Fruit fly (Drosophila melanogaster) whole organism, pupa: Measurements from ENCODE around the gene skd.
A peak's percentile ranks its signal among the peaks of the same experiment; 100 is the strongest.

Experiments
- CG10348 ChIP-seq: fragments of 200-800 bp; sonication (Bioruptor generic); IDR thresholded peaks from 2 replicates; pipeline ENCODE4 v1.3.6; 2022; ENCODE audit warnings: missing biosample characterization, missing genetic modification characterization
- CG12605 ChIP-seq: fragments of 200-800 bp; sonication (Bioruptor generic); IDR thresholded peaks from 2 replicates; pipeline ENCODE4 v1.3.6; 2022; ENCODE audit warnings: missing biosample characterization, missing genetic modification characterization
- CG13204 ChIP-seq: fragments of 200-800 bp; sonication (Bioruptor generic); optimal IDR thresholded peaks from 2 replicates; lab custom pipeline; 2018; ENCODE audit warnings: missing biosample characterization, mild to moderate bottlenecking, missing genetic modification characterization, moderate library complexity
- CG14655 ChIP-seq: fragments of 200-800 bp; sonication (Bioruptor generic); optimal IDR thresholded peaks from 3 replicates; lab custom pipeline; 2017; ENCODE audit warnings: mild to moderate bottlenecking, missing biosample characterization, missing genetic modification reagents, missing genetic modification characterization
- CG15710 ChIP-seq: fragments of 200-800 bp; sonication (Bioruptor generic); optimal IDR thresholded peaks from 2 replicates; lab custom pipeline; 2018; ENCODE audit warnings: missing biosample characterization, mild to moderate bottlenecking, missing genetic modification characterization, moderate library complexity
- CG17806 ChIP-seq: fragments of 200-800 bp; sonication (Bioruptor generic); optimal IDR thresholded peaks from 2 replicates; lab custom pipeline; 2018; ENCODE audit warnings: missing biosample characterization, mild to moderate bottlenecking, missing genetic modification characterization, moderate library complexity
- CG32121 ChIP-seq: fragments of 200-800 bp; sonication (Bioruptor generic); IDR thresholded peaks from 2 replicates; pipeline ENCODE4 v1.3.6; 2022; ENCODE audit warnings: missing biosample characterization, missing genetic modification characterization
- CG34367 ChIP-seq: fragments of 200-800 bp; sonication (Bioruptor generic); optimal IDR thresholded peaks from 2 replicates; lab custom pipeline; 2018; ENCODE audit warnings: missing biosample characterization, mild to moderate bottlenecking, missing genetic modification characterization
- CG4496 ChIP-seq: fragments of 200-800 bp; sonication (Bioruptor generic); IDR thresholded peaks from 3 replicates; pipeline ENCODE4 v1.3.6; 2022; ENCODE audit warnings: missing biosample characterization, missing genetic modification characterization
- CG8159 ChIP-seq: fragments of 200-800 bp; sonication (Bioruptor generic); optimal IDR thresholded peaks from 3 replicates; lab custom pipeline; 2018; ENCODE audit warnings: missing biosample characterization, mild to moderate bottlenecking, missing genetic modification characterization, moderate library complexity
- CG8301 ChIP-seq: fragments of 200-800 bp; sonication (Bioruptor generic); optimal IDR thresholded peaks from 2 replicates; lab custom pipeline; 2018; ENCODE audit warnings: missing biosample characterization, mild to moderate bottlenecking, missing genetic modification characterization
- CG9948 ChIP-seq: fragments of 200-800 bp; sonication (Bioruptor generic); optimal IDR thresholded peaks from 2 replicates; lab custom pipeline; 2018; ENCODE audit warnings: missing biosample characterization, mild to moderate bottlenecking, missing genetic modification characterization, moderate library complexity
- D1 ChIP-seq: fragments of 200-800 bp; sonication (Bioruptor generic); optimal IDR thresholded peaks from 2 replicates; lab custom pipeline; 2018; ENCODE audit warnings: missing biosample characterization, mild to moderate bottlenecking, missing genetic modification characterization, moderate library complexity
- EcR ChIP-seq: fragments of 200-800 bp; sonication (Bioruptor generic); optimal IDR thresholded peaks from 3 replicates; lab custom pipeline; 2019; ENCODE audit warnings: missing biosample characterization, missing genetic modification characterization, mild to moderate bottlenecking, moderate library complexity, missing genetic modification reagents
- Ets98B ChIP-seq: fragments of 200-800 bp; sonication (Bioruptor generic); IDR thresholded peaks from 2 replicates; pipeline ENCODE4 v1.3.6; 2022; ENCODE audit warnings: missing biosample characterization, missing genetic modification characterization
- Pif1A ChIP-seq: fragments of 200-800 bp; sonication (Bioruptor generic); optimal IDR thresholded peaks from 3 replicates; lab custom pipeline; 2016; ENCODE audit warnings: missing biosample characterization, missing genetic modification characterization
- Pif1B ChIP-seq: fragments of 200-800 bp; sonication (Bioruptor generic); optimal IDR thresholded peaks from 3 replicates; lab custom pipeline; 2016; ENCODE audit warnings: missing biosample characterization, missing genetic modification characterization
- Snoo ChIP-seq: fragments of 200-800 bp; sonication (Bioruptor generic); optimal IDR thresholded peaks from 3 replicates; lab custom pipeline; 2017; ENCODE audit warnings: missing biosample characterization, mild to moderate bottlenecking, missing genetic modification characterization, inconsistent platforms
- fd96Ca ChIP-seq: fragments of 200-800 bp; sonication (Bioruptor generic); IDR thresholded peaks from 3 replicates; pipeline ENCODE4 v1.3.6; 2022; ENCODE audit warnings: missing biosample characterization, missing genetic modification characterization
- gl ChIP-seq: fragments of 200-800 bp; sonication (Bioruptor generic); optimal IDR thresholded peaks from 2 replicates; lab custom pipeline; 2018; ENCODE audit warnings: missing biosample characterization, mild to moderate bottlenecking, missing genetic modification characterization
- rn ChIP-seq: fragments of 200-800 bp; sonication (Bioruptor generic); IDR thresholded peaks from 2 replicates; pipeline ENCODE4 v1.3.6; 2022; ENCODE audit warnings: missing biosample characterization, missing genetic modification characterization

skd gene

dm6 chr3L:21008899-21009298, 18.3 kb downstream of the skd start:
- TF ChIP-seq CG13204 (GFP tag; lab: Kevin White, UChicago) (no peak), CG10348 (no peak), gl (tag; lab: Kevin White, UChicago) (no peak), CG4496 (GFP tag; lab: Robert Waterston, UW) (0 out of 3 replicates have a peak, but pooled peaks have one; percentile 7), Ets98B (peak; percentile 37; the same call in 1 of the 2 replicates), CG9948 (tag; lab: Kevin White, UChicago) (no peak), rn (GFP tag; lab: Robert Waterston, UW) (no peak), CG17806 (tag; lab: Kevin White, UChicago) (no peak), Pif1A (no peak), CG8301 (tag; lab: Kevin White, UChicago) (no peak), CG12605 (0 out of 2 replicates have a peak, but pooled peaks have one; percentile 56), EcR (peak; percentile 39), Pif1B (GFP tag; lab: Kevin White, UChicago) (peak; percentile 25), CG14655 (no peak), D1 (tag; lab: Kevin White, UChicago) (no peak), CG8159 (tag; lab: Kevin White, UChicago) (no peak)

- TF ChIP-seq CG32121 (GFP tag; lab: Robert Waterston, UW) (no peak), Pif1A (no peak), EcR (no peak), rn (GFP tag; lab: Robert Waterston, UW) (no peak), CG17806 (tag; lab: Kevin White, UChicago) (no peak), CG8159 (tag; lab: Kevin White, UChicago) (no peak), D1 (tag; lab: Kevin White, UChicago) (peak; percentile 24), CG12605 (no peak), CG14655 (no peak), CG8301 (tag; lab: Kevin White, UChicago) (no peak), Snoo (tag; lab: Kevin White, UChicago) (no peak), CG13204 (GFP tag; lab: Kevin White, UChicago) (no peak), CG9948 (tag; lab: Kevin White, UChicago) (peak; percentile 13), CG10348 (no peak)
Observed at dm6 chr3L:21008255-21008815, 18.9 kb downstream of the skd start.

- TF ChIP-seq CG12605, result no peak
- TF ChIP-seq D1 (tag; lab: Kevin White, UChicago), result peak; percentile 19
- TF ChIP-seq gl (tag; lab: Kevin White, UChicago), result no peak
- TF ChIP-seq CG17806 (tag; lab: Kevin White, UChicago), result no peak
- no peak for TF ChIP-seq Pif1B (GFP tag; lab: Kevin White, UChicago)
- TF ChIP-seq CG13204 (GFP tag; lab: Kevin White, UChicago), result no peak
- TF ChIP-seq EcR, result peak; percentile 98
- TF ChIP-seq, all 21 proteins: peak for 2
Observed at dm6 chr3L:21007364-21008254, 19.6 kb downstream of the skd start.

- no peak for TF ChIP-seq gl (tag; lab: Kevin White, UChicago)
- no peak for TF ChIP-seq CG9948 (tag; lab: Kevin White, UChicago)
- no peak for TF ChIP-seq CG8301 (tag; lab: Kevin White, UChicago)
- no peak for TF ChIP-seq CG8159 (tag; lab: Kevin White, UChicago)
- TF ChIP-seq Ets98B, result no peak
- TF ChIP-seq CG13204 (GFP tag; lab: Kevin White, UChicago), result no peak
- TF ChIP-seq D1 (tag; lab: Kevin White, UChicago), result no peak
- TF ChIP-seq CG15710 (tag; lab: Kevin White, UChicago), result no peak
- TF ChIP-seq CG17806 (tag; lab: Kevin White, UChicago), result no peak
- no peak for TF ChIP-seq EcR
- TF ChIP-seq CG32121 (GFP tag; lab: Robert Waterston, UW), result no peak
- no peak for TF ChIP-seq Pif1A
- TF ChIP-seq Pif1B (GFP tag; lab: Kevin White, UChicago), result no peak
- no peak for TF ChIP-seq fd96Ca (GFP tag; lab: Robert Waterston, UW)
- TF ChIP-seq CG14655, result no peak
- no peak for TF ChIP-seq CG4496 (GFP tag; lab: Robert Waterston, UW)
- no peak for TF ChIP-seq CG34367 (tag; lab: Kevin White, UChicago)
Observed at dm6 chr3L:20999639-21000038, 27.6 kb downstream of the skd start.

- TF ChIP-seq CG17806 (tag; lab: Kevin White, UChicago), result no peak
- no peak for TF ChIP-seq D1 (tag; lab: Kevin White, UChicago)
- TF ChIP-seq gl (tag; lab: Kevin White, UChicago), result no peak
- no peak for TF ChIP-seq CG10348
- no peak for TF ChIP-seq CG13204 (GFP tag; lab: Kevin White, UChicago)
- no peak for TF ChIP-seq CG12605
- TF ChIP-seq EcR, result no peak
- TF ChIP-seq rn (GFP tag; lab: Robert Waterston, UW), result no peak
- no peak for TF ChIP-seq Ets98B
- no peak for TF ChIP-seq CG9948 (tag; lab: Kevin White, UChicago)
- TF ChIP-seq CG14655, result no peak
- no peak for TF ChIP-seq Pif1B (GFP tag; lab: Kevin White, UChicago)
- TF ChIP-seq fd96Ca (GFP tag; lab: Robert Waterston, UW), result no peak
- no peak for TF ChIP-seq CG15710 (tag; lab: Kevin White, UChicago)
- TF ChIP-seq CG32121 (GFP tag; lab: Robert Waterston, UW), result no peak
- no peak for TF ChIP-seq Snoo (tag; lab: Kevin White, UChicago)
- no peak for TF ChIP-seq CG4496 (GFP tag; lab: Robert Waterston, UW)
- no peak for TF ChIP-seq Pif1A
- TF ChIP-seq CG8301 (tag; lab: Kevin White, UChicago), result no peak
- TF ChIP-seq CG8159 (tag; lab: Kevin White, UChicago), result no peak
Observed at dm6 chr3L:20991373-20991772, 35.9 kb downstream of the skd start, which contains the start of gene CG12984. Gene CG12984 (plus strand): TSS chr3L:20991673.
